Worm (Caenorhabditis elegans) whole organism, L4 larva: ENCODE results near the gene cnnm-1.
"Not testable (repeated sequence)": the region's sequence is repeated elsewhere in the genome, so short reads cannot be mapped to it uniquely, and the experiment has no call there.

Source experiments
- F26F4.8 ChIP-seq: fragments of 200-800 bp; sonication (Bioruptor generic); conservative IDR thresholded peaks from 2 replicates; pipeline ENCODE4 v1.3.6; 2022; ENCODE audit warnings: missing genetic modification characterization, missing compliant biosample characterization
- F49E8.2 ChIP-seq: sonication (generic microtip); optimal IDR thresholded peaks from 2 replicates; lab custom pipeline; 2016; ENCODE audit warnings: missing compliant biosample characterization, mild to moderate bottlenecking, missing genetic modification characterization, borderline replicate concordance
- T20F7.1 ChIP-seq: fragments of 200-800 bp; sonication (Bioruptor generic); optimal IDR thresholded peaks from 2 replicates; lab custom pipeline; 2018; ENCODE audit warnings: mild to moderate bottlenecking, missing genetic modification characterization, missing compliant biosample characterization
- T26A8.4 ChIP-seq: fragments of 200-800 bp; sonication (Bioruptor generic); IDR thresholded peaks from 2 replicates; pipeline ENCODE4 v1.3.6; 2022; ENCODE audit warnings: missing genetic modification characterization, missing compliant biosample characterization
- Y105C5A.15 ChIP-seq: fragments of 200-800 bp; sonication (Bioruptor generic); IDR thresholded peaks from 2 replicates; pipeline ENCODE4 v1.3.6; 2022; ENCODE audit warnings: missing genetic modification characterization, missing compliant biosample characterization
- Y48G9A.11 ChIP-seq: fragments of 200-800 bp; sonication (Bioruptor generic); IDR thresholded peaks from 2 replicates; pipeline ENCODE4 v1.3.6; 2022; ENCODE audit warnings: missing genetic modification reagents, missing genetic modification characterization, missing compliant biosample characterization
- aha-1 ChIP-seq: fragments of 150-350 bp; peaks from one replicate; lab custom pipeline; 2014; ENCODE audit warnings: missing biosample characterization, missing genetic modification characterization
- aly-2 ChIP-seq: sonication (generic microtip); optimal IDR thresholded peaks from 2 replicates; lab custom pipeline; 2018; ENCODE audit warnings: missing biosample characterization, missing genetic modification characterization
- ama-1 ChIP-seq: fragments of 150-350 bp; optimal IDR thresholded peaks from 2 replicates; lab custom pipeline; 2014; ENCODE audit warnings: inconsistent platforms, mixed read lengths
- ceh-32 ChIP-seq: sonication (generic microtip); optimal IDR thresholded peaks from 2 replicates; lab custom pipeline; 2016; ENCODE audit warnings: mild to moderate bottlenecking, missing genetic modification characterization, missing compliant biosample characterization; ENCODE audit not compliant: poor library complexity
- ceh-44 ChIP-seq: fragments of 200-800 bp; sonication (Bioruptor generic); IDR thresholded peaks from 2 replicates; pipeline ENCODE4 v1.3.6; 2022; ENCODE audit warnings: missing genetic modification reagents, missing genetic modification characterization, missing compliant biosample characterization
- ceh-82 ChIP-seq: sonication (generic microtip); optimal IDR thresholded peaks from 2 replicates; lab custom pipeline; 2017; ENCODE audit warnings: missing biosample characterization, missing genetic modification characterization
- ces-1 ChIP-seq: fragments of 150-350 bp; sonication (generic microtip); optimal IDR thresholded peaks from 4 replicates; lab custom pipeline; 2014; ENCODE audit warnings: missing biosample characterization, missing genetic modification reagents, missing genetic modification characterization
- daf-16 ChIP-seq, 3 experiments: sonication (generic microtip); optimal IDR thresholded peaks; 2 replicates each; lab custom pipeline; 2016 to 2017; ENCODE audit warnings: missing genetic modification characterization in 3 of 3, missing genetic modification reagents in 3 of 3, mild to moderate bottlenecking in 2 of 3, missing compliant biosample characterization in 2 of 3, missing biosample characterization in 1 of 3, moderate library complexity in 1 of 3
- dmd-6 ChIP-seq: fragments of 200-800 bp; sonication (Bioruptor generic); IDR thresholded peaks from 2 replicates; pipeline ENCODE4 v1.3.6; 2022; ENCODE audit warnings: missing genetic modification reagents, missing genetic modification characterization, missing compliant biosample characterization
- dmd-8 ChIP-seq: fragments of 200-800 bp; sonication (Bioruptor generic); IDR thresholded peaks from 2 replicates; pipeline ENCODE4 v1.3.6; 2022; ENCODE audit warnings: missing genetic modification characterization, missing compliant biosample characterization
- duxl-1 ChIP-seq: sonication (generic microtip); optimal IDR thresholded peaks from 2 replicates; lab custom pipeline; 2016; ENCODE audit warnings: mild to moderate bottlenecking, missing genetic modification characterization, moderate library complexity, missing compliant biosample characterization; ENCODE audit not compliant: poor library complexity
- egl-27 ChIP-seq: sonication (generic microtip); optimal IDR thresholded peaks from 3 replicates; lab custom pipeline; 2017; ENCODE audit warnings: missing biosample characterization, missing genetic modification reagents, missing genetic modification characterization
- hlh-11 ChIP-seq: fragments of 200-800 bp; sonication (Bioruptor generic); optimal IDR thresholded peaks from 2 replicates; lab custom pipeline; 2018; ENCODE audit warnings: mild to moderate bottlenecking, missing genetic modification characterization, missing compliant biosample characterization
- lim-7 ChIP-seq: fragments of 200-800 bp; sonication (Bioruptor generic); IDR thresholded peaks from 2 replicates; pipeline ENCODE4 v1.3.6; 2022; ENCODE audit warnings: missing genetic modification characterization, missing compliant biosample characterization
- lin-15B ChIP-seq: fragments of 150-350 bp; sonication (generic microtip); optimal IDR thresholded peaks from 3 replicates; lab custom pipeline; 2014; ENCODE audit warnings: missing biosample characterization, missing genetic modification characterization
- lin-29 ChIP-seq: fragments of 200-800 bp; sonication (Bioruptor generic); IDR thresholded peaks from 2 replicates; pipeline ENCODE4 v1.3.6; 2022; ENCODE audit warnings: missing genetic modification reagents, missing genetic modification characterization, missing compliant biosample characterization
- lin-39 ChIP-seq: fragments of 150-350 bp; optimal IDR thresholded peaks from 2 replicates; lab custom pipeline; 2014; ENCODE audit warnings: missing biosample characterization, missing genetic modification reagents, missing genetic modification characterization
- mes-2 ChIP-seq: sonication (generic microtip); optimal IDR thresholded peaks from 2 replicates; lab custom pipeline; 2016; ENCODE audit warnings: missing genotype, mild to moderate bottlenecking, missing genetic modification characterization, missing compliant biosample characterization; ENCODE audit not compliant: poor library complexity, severe bottlenecking
- nhr-10 ChIP-seq: fragments of 150-350 bp; optimal IDR thresholded peaks from 2 replicates; lab custom pipeline; 2014; ENCODE audit warnings: missing biosample characterization, missing genetic modification characterization
- nhr-42 ChIP-seq: fragments of 200-800 bp; sonication (Bioruptor generic); IDR thresholded peaks from 2 replicates; pipeline ENCODE4 v1.3.6; 2022; ENCODE audit warnings: missing genetic modification characterization, missing compliant biosample characterization
- nhr-48 ChIP-seq: sonication (generic microtip); optimal IDR thresholded peaks from 2 replicates; lab custom pipeline; 2016; ENCODE audit warnings: mild to moderate bottlenecking, missing genetic modification characterization, missing compliant biosample characterization
- nhr-77 ChIP-seq: fragments of 150-350 bp; optimal IDR thresholded peaks from 2 replicates; lab custom pipeline; 2014; ENCODE audit warnings: missing biosample characterization, missing genetic modification characterization
- rbr-2 ChIP-seq: sonication (generic microtip); optimal IDR thresholded peaks from 2 replicates; lab custom pipeline; 2016; ENCODE audit warnings: missing genotype, missing genetic modification characterization, missing compliant biosample characterization
- set-16 ChIP-seq: fragments of 200-800 bp; sonication (Bioruptor generic); IDR thresholded peaks from 2 replicates; pipeline ENCODE4 v1.3.6; 2022; ENCODE audit warnings: missing genetic modification reagents, missing genetic modification characterization, missing compliant biosample characterization
- skn-1 ChIP-seq: fragments of 150-350 bp; optimal IDR thresholded peaks from 2 replicates; lab custom pipeline; 2014; ENCODE audit warnings: missing biosample characterization, missing genetic modification characterization
- snpc-1.2 ChIP-seq: fragments of 200-800 bp; sonication (Bioruptor generic); IDR thresholded peaks from 2 replicates; pipeline ENCODE4 v1.3.6; 2022; ENCODE audit warnings: missing genetic modification reagents, missing genetic modification characterization, missing compliant biosample characterization
- tra-1 ChIP-seq: fragments of 200-800 bp; sonication (Bioruptor generic); IDR thresholded peaks from 2 replicates; pipeline ENCODE4 v1.3.6; 2022; ENCODE audit warnings: missing genetic modification reagents, missing genetic modification characterization, missing compliant biosample characterization
- unc-62 ChIP-seq, 3 experiments: fragments of 150-350 bp in 1 of 3; sonication (generic microtip); optimal IDR thresholded peaks in 2 of 3; peaks in 1 of 3; 1 replicate in 1 of 3; 2 replicates in 2 of 3; lab custom pipeline; 2014 to 2017; ENCODE audit warnings: missing biosample characterization in 3 of 3, missing genetic modification characterization in 3 of 3, missing genetic modification reagents in 3 of 3, missing genotype in 1 of 3
- vab-7 ChIP-seq: fragments of 200-800 bp; sonication (Bioruptor generic); IDR thresholded peaks from 2 replicates; pipeline ENCODE4 v1.3.6; 2022; ENCODE audit warnings: missing genetic modification reagents, missing genetic modification characterization, missing compliant biosample characterization
- zag-1 ChIP-seq: fragments of 150-350 bp; optimal IDR thresholded peaks from 2 replicates; lab custom pipeline; 2014; ENCODE audit warnings: missing biosample characterization, missing genetic modification characterization
- zfp-2 ChIP-seq: sonication (generic microtip); optimal IDR thresholded peaks from 2 replicates; lab custom pipeline; 2016; ENCODE audit warnings: mild to moderate bottlenecking, missing genetic modification characterization, missing compliant biosample characterization
- ztf-7 ChIP-seq: fragments of 150-350 bp; optimal IDR thresholded peaks from 2 replicates; lab custom pipeline; 2014; ENCODE audit warnings: missing biosample characterization, missing genetic modification characterization

cnnm-1 gene

DNA sequence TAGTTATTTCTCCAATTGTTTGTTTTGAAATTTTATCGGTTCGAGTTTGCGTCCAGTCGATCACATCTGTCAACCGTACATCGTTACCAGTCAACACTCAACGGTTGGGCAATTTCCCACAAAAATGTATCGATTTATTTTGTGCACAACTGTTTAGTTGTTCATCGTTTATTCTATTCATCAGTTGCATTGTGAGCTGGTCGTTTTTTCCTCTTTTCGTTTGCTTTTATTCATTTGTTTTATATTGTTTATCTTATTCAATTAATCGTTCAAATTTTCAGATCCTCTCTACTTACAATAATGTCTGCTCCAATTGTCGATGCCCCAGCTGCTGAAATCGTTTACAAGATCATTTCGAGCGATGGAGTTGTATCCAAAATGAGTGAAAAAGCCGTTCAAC lies 39.7 kb downstream of the cnnm-1 start, which contains the start of gene skr-12:
Gene skr-12, plus strand, starts transcription at position 301 of the 400 bp plus-strand sequence.
- TF ChIP-seq ces-1 (no peak), lim-7 (GFP tag; lab: Robert Waterston, UW) (no peak), nhr-48 (no peak), nhr-42 (GFP tag; lab: Robert Waterston, UW) (no peak), ceh-44 (GFP tag; lab: Robert Waterston, UW) (no peak), ceh-82 (no peak), egl-27 (tag; lab: Kevin White, UChicago) (no peak), zag-1 (tag; lab: Kevin White, UChicago) (no peak), T26A8.4 (GFP tag; lab: Robert Waterston, UW) (no peak), nhr-77 (no peak), aly-2 (tag; lab: Kevin White, UChicago) (no peak), F49E8.2 (tag; lab: Kevin White, UChicago) (no peak), Y48G9A.11 (GFP tag; lab: Robert Waterston, UW) (no peak), lin-39 (tag; lab: Kevin White, UChicago) (no peak), lin-15B (tag; lab: Kevin White, UChicago) (no peak), skn-1 (tag; lab: Kevin White, UChicago) (no peak), ama-1 (lab: Kevin White, UChicago) (no peak)
- TF ChIP-seq, all 104 proteins: peak for 0

ce11 chrIV:17165734-17166133 lies 40.9 kb downstream of the cnnm-1 start, which contains the start of gene skr-8:
skr-8 (minus strand) TSS chrIV:17165834.
- not testable (repeated sequence) for TF ChIP-seq nhr-77; lin-39 (tag; lab: Kevin White, UChicago); F26F4.8
- TF ChIP-seq, all 104 proteins: peak for 0; not testable (repeated sequence) for 104

ce11 chrIV:17163273-17163672 lies 43.4 kb downstream of the cnnm-1 start, which contains the start of gene skr-9:
skr-9 (plus strand) TSS chrIV:17163573.
- TF ChIP-seq nhr-10; ceh-82; aly-2 (tag; lab: Kevin White, UChicago): not testable (repeated sequence)

- TF ChIP-seq dmd-8 (GFP tag; lab: Robert Waterston, UW) (no peak), hlh-11 (tag; lab: Kevin White, UChicago) (no peak), lin-29 (GFP tag; lab: Robert Waterston, UW) (no peak), dmd-6 (no peak), rbr-2 (tag; lab: Kevin White, UChicago) (no peak), duxl-1 (tag; lab: Kevin White, UChicago) (no peak), set-16 (GFP tag; lab: Robert Waterston, UW) (no peak), aha-1 (tag; lab: Kevin White, UChicago) (no peak), F49E8.2 (tag; lab: Kevin White, UChicago) (no peak), Y105C5A.15 (GFP tag; lab: Robert Waterston, UW) (no peak), nhr-48 (no peak), T20F7.1 (no peak), lin-39 (tag; lab: Kevin White, UChicago) (no peak), vab-7 (GFP tag; lab: Robert Waterston, UW) (no peak), tra-1 (GFP tag; lab: Robert Waterston, UW) (no peak)
- TF ChIP-seq, all 104 proteins: peak for 0
Observed at ce11 chrIV:17162515-17162914, 44.1 kb downstream of the cnnm-1 start, which contains the start of gene skr-13. skr-13 (minus strand) TSS chrIV:17162615.

DNA sequence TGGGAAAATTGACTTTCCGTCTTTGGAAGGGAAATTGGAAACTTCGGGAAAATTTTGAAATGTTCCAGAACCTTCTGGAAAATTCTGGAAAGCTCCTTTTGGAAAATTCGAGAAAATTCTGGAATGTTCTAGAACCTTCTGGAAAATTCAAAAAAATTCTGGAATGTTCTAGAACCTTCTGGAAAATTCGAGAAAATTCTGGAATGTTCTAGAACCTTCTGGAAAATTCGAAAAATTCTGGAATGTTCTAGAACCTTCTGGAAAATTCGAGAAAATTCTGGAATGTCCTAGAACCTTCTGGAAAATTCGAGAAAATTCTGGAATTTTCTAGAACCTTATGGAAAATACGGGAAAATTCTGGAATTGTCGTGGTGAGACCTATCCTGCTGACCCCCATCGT lies 51.0 kb downstream of the cnnm-1 start:
- TF ChIP-seq snpc-1.2 (GFP tag; lab: Robert Waterston, UW) = 0 out of 2 replicates have a peak, but pooled peaks have one; percentile 51

- TF ChIP-seq ceh-32 (tag; lab: Kevin White, UChicago) (no peak), daf-16 (GFP tag; optimal IDR thresholded peaks at IDR 0.05; lab: Kevin White, UChicago) (no peak), daf-16 (tag; optimal IDR thresholded peaks at IDR 0.05; lab: Kevin White, UChicago) (no peak), mes-2 (no peak), zfp-2 (tag; lab: Kevin White, UChicago) (no peak), aha-1 (tag; lab: Kevin White, UChicago) (peak; percentile 61), unc-62 (GFP tag; optimal IDR thresholded peaks at IDR 0.05 in 1 of 2; lab: Kevin White, UChicago) (peak in 1 of 2 experiments; percentile 96), unc-62 (tag; optimal IDR thresholded peaks at IDR 0.05; lab: Kevin White, UChicago) (no peak), ztf-7 (tag; lab: Kevin White, UChicago) (no peak)
Observed at ce11 chrIV:17153002-17153401, 53.6 kb downstream of the cnnm-1 start.
